Fruit fly (Drosophila melanogaster) whole organism: ENCODE measurements around the gene Fer3.

Source experiments
- CG8478 ChIP-seq: fragments of >200 bp; optimal IDR thresholded peaks from 2 replicates; lab custom pipeline; 2018; ENCODE audit warnings: inconsistent platforms
- Dll ChIP-seq: fragments of >200 bp; optimal IDR thresholded peaks from 2 replicates; lab custom pipeline; 2017
- EcR ChIP-seq, 2 experiments: fragments of >200 bp; optimal IDR thresholded peaks; 2 replicates each; lab custom pipeline; 2017; ENCODE audit warnings: missing biosample characterization in 2 of 2, missing genetic modification characterization in 2 of 2, missing genetic modification reagents in 2 of 2
- pan ChIP-seq: fragments of >200 bp; optimal IDR thresholded peaks from 2 replicates; lab custom pipeline; 2017
- psq ChIP-seq: fragments of >200 bp; optimal IDR thresholded peaks from 2 replicates; lab custom pipeline; 2017

DNA sequence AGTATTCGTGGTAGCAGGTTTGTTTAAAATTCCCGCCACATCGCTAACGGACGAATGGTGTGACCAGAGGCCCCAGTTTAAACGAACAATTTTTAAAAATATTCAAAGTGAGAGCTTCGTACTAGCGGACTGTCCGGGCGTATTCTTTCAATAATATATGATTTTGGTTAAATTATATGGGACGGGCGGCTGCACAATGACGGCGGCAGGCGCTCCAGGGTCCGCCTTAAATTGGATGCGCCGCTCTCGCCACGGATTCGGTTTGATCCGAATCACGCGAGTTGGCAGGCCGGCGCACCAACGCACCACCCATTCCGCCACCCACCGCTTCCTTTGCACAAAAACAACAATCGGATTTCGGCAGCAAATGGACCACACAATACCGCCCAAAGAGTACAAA lies 41.2 kb upstream of the Fer3 start, which contains the start of gene CG14721:
- TF ChIP-seq psq (lab: Kevin White, UChicago): no peak
- TF ChIP-seq pan (lab: Kevin White, UChicago): no peak
- no peak for TF ChIP-seq EcR (GFP tag; optimal IDR thresholded peaks at IDR 0.05; lab: Kevin White, UChicago)
- no peak for TF ChIP-seq CG8478 (lab: Kevin White, UChicago)
- TF ChIP-seq Dll (lab: Kevin White, UChicago): no peak
